Worm (Caenorhabditis elegans): Measurements from ENCODE around the gene Y45F3A.9.

DNA sequence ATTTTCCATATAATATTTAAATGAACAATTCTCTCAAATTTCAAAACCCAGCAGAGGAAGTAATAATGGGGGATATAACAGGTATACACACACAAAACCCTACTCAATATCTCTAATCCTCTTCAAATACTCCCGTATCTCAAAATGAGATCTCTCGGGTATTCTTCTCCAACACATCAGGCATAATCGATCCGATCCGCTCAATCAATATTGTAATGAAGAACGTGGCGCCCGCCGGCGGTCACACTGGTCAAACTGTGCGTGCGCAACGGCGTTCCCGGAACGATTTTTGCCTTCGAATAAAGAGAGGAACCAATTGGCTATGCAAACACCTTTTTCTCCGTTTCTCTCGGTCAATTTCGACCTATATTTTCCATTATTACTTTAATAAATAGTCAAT, 32.4 kb downstream of the Y45F3A.9 start:
- TF ChIP-seq cey-2 (tag; optimal IDR thresholded peaks at IDR 0.05; ENCODE audit: borderline replicate concordance, insufficient read depth) (no peak), nhr-76 (tag; optimal IDR thresholded peaks at IDR 0.05) (no peak)

Measured in whole organism, L4 larva.